Fruit fly (Drosophila melanogaster) whole organism, adult: Measurements from ENCODE around the gene VhaM9.7-d.

Source experiments
- CG11617 ChIP-seq: fragments of 200-800 bp; sonication (Bioruptor generic); optimal IDR thresholded peaks from 2 replicates; lab custom pipeline; 2017; ENCODE audit warnings: mild to moderate bottlenecking, missing biosample characterization, missing genetic modification reagents, missing genetic modification characterization
- CG12768 ChIP-seq: fragments of 200-800 bp; sonication (Bioruptor generic); optimal IDR thresholded peaks from 2 replicates; lab custom pipeline; 2017; ENCODE audit warnings: missing biosample characterization, missing genetic modification characterization, mild to moderate bottlenecking, moderate library complexity, missing genetic modification reagents
- CG14711 ChIP-seq: fragments of 200-800 bp; sonication (Bioruptor generic); optimal IDR thresholded peaks from 2 replicates; lab custom pipeline; 2018; ENCODE audit warnings: missing biosample characterization, mild to moderate bottlenecking, missing genetic modification characterization, moderate library complexity
- Clk ChIP-seq: fragments of 200-800 bp; sonication (Bioruptor generic); optimal IDR thresholded peaks from 2 replicates; lab custom pipeline; 2017; ENCODE audit warnings: missing biosample characterization, missing genetic modification characterization
- Crg-1 ChIP-seq: fragments of 200-800 bp; sonication (Bioruptor generic); optimal IDR thresholded peaks from 2 replicates; lab custom pipeline; 2016; ENCODE audit warnings: missing biosample characterization, missing genetic modification characterization
- Hr96 ChIP-seq: fragments of 200-800 bp; sonication (Bioruptor generic); optimal IDR thresholded peaks from 2 replicates; lab custom pipeline; 2016; ENCODE audit warnings: missing biosample characterization, missing genetic modification characterization
- cnc ChIP-seq, 2 experiments: fragments of >200 bp; optimal IDR thresholded peaks; 2 replicates each; lab custom pipeline; 2017
- kay ChIP-seq: fragments of 200-800 bp; sonication (Bioruptor generic); peaks from one replicate; lab custom pipeline; 2016; ENCODE audit warnings: missing biosample characterization, missing genetic modification characterization, borderline replicate concordance
- toe ChIP-seq: fragments of 200-800 bp; sonication (Bioruptor generic); optimal IDR thresholded peaks from 2 replicates; lab custom pipeline; 2016; ENCODE audit warnings: missing biosample characterization, missing genetic modification characterization

DNA sequence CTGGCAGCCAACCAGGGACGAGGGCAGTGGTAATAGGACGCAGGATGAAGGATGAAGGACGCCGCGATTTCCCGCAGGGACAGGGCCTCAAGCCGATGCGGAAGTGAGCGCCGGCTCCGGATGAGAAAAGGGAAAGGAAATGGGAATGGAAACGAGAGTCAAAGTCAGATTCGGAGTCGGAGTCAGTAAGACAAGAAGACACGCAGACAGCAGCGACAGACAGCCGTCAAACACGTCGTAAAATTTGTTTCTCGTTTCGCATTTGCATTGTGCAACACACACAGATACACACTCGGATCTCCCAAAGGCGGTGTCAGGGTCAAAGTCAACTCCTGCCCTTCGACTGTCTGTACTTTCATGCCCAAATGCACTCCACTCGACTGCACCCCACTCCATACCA, 38.7 kb upstream of the VhaM9.7-d start:
- TF ChIP-seq CG14711 (tag; lab: Kevin White, UChicago) (no peak), cnc (optimal IDR thresholded peaks at IDR 0.05; lab: Kevin White, UChicago) (no peak), toe (GFP tag; lab: Kevin White, UChicago) (no peak), Hr96 (GFP tag; lab: Kevin White, UChicago) (no peak), Clk (GFP tag; lab: Kevin White, UChicago) (no peak), CG12768 (GFP tag; lab: Kevin White, UChicago) (no peak), Crg-1 (GFP tag; lab: Kevin White, UChicago) (no peak), CG11617 (GFP tag; lab: Kevin White, UChicago) (no peak), kay (no peak)
